Fruit fly (Drosophila melanogaster) whole organism, embryonic: ENCODE results near the gene mon2.

Experiments used
- Asciz ChIP-seq: fragments of 200-800 bp; sonication (Bioruptor generic); optimal IDR thresholded peaks from 2 replicates; lab custom pipeline; 2017; ENCODE audit warnings: missing biosample characterization, mild to moderate bottlenecking, missing genetic modification characterization, missing genetic modification reagents
- CG11093 ChIP-seq: fragments of 200-800 bp; sonication (Bioruptor generic); IDR thresholded peaks from 3 replicates; pipeline ENCODE4 v1.3.6; 2022; ENCODE audit warnings: missing biosample characterization, missing genetic modification characterization
- CG12071 ChIP-seq: fragments of 200-800 bp; sonication (Bioruptor generic); optimal IDR thresholded peaks from 3 replicates; lab custom pipeline; 2018; ENCODE audit warnings: missing biosample characterization, mild to moderate bottlenecking, missing genetic modification characterization
- CG12219 ChIP-seq: fragments of 200-800 bp; sonication (Bioruptor generic); optimal IDR thresholded peaks from 3 replicates; lab custom pipeline; 2018; ENCODE audit warnings: missing biosample characterization, mild to moderate bottlenecking, missing genetic modification characterization
- CG12769 ChIP-seq: fragments of 200-800 bp; sonication (Bioruptor generic); optimal IDR thresholded peaks from 2 replicates; lab custom pipeline; 2019; ENCODE audit warnings: missing biosample characterization, mild to moderate bottlenecking, missing genetic modification characterization, moderate library complexity
- CG14050 ChIP-seq: fragments of 200-800 bp; sonication (Bioruptor generic); IDR thresholded peaks from 3 replicates; pipeline ENCODE4 v1.3.6; 2022; ENCODE audit warnings: missing biosample characterization, missing genetic modification characterization
- CG1647 ChIP-seq: fragments of 200-800 bp; sonication (Bioruptor generic); optimal IDR thresholded peaks from 3 replicates; lab custom pipeline; 2016; ENCODE audit warnings: missing biosample characterization, missing genetic modification characterization
- CG17359 ChIP-seq: fragments of 200-800 bp; sonication (Bioruptor generic); optimal IDR thresholded peaks from 3 replicates; lab custom pipeline; 2018; ENCODE audit warnings: missing biosample characterization, mild to moderate bottlenecking, missing genetic modification characterization, moderate library complexity
- CG1792 ChIP-seq: fragments of 200-800 bp; sonication (Bioruptor generic); optimal IDR thresholded peaks from 2 replicates; lab custom pipeline; 2016; ENCODE audit warnings: missing biosample characterization, missing genetic modification characterization
- CG18476 ChIP-seq: fragments of 200-800 bp; sonication (Bioruptor generic); optimal IDR thresholded peaks from 2 replicates; lab custom pipeline; 2016; ENCODE audit warnings: missing biosample characterization, mild to moderate bottlenecking, missing genetic modification characterization
- CG18619 ChIP-seq: fragments of 200-800 bp; sonication (Bioruptor generic); optimal IDR thresholded peaks from 3 replicates; lab custom pipeline; 2017; ENCODE audit warnings: missing biosample characterization, mild to moderate bottlenecking, missing genetic modification characterization
- CG2889 ChIP-seq: fragments of 200-800 bp; sonication (Bioruptor generic); IDR thresholded peaks from 3 replicates; pipeline ENCODE4 v1.3.6; 2022; ENCODE audit warnings: missing biosample characterization, missing genetic modification characterization
- CG30403 ChIP-seq: fragments of 200-800 bp; sonication (Bioruptor generic); optimal IDR thresholded peaks from 3 replicates; lab custom pipeline; 2016; ENCODE audit warnings: missing biosample characterization, missing genetic modification characterization
- CG31224 ChIP-seq: fragments of 200-800 bp; sonication (Bioruptor generic); IDR thresholded peaks from 2 replicates; pipeline ENCODE4 v1.3.6; 2022; ENCODE audit warnings: missing biosample characterization, missing genetic modification characterization
- CG34224 ChIP-seq: fragments of 200-800 bp; sonication (Bioruptor generic); IDR thresholded peaks from 3 replicates; pipeline ENCODE4 v1.3.6; 2022; ENCODE audit warnings: missing biosample characterization, missing genetic modification characterization; ENCODE audit not compliant: partially characterized antibody
- CG3847 ChIP-seq: fragments of 200-800 bp; sonication (Bioruptor generic); IDR thresholded peaks from 2 replicates; pipeline ENCODE4 v1.3.6; 2022; ENCODE audit warnings: missing biosample characterization, missing genetic modification characterization
- CG4328 ChIP-seq: fragments of 200-800 bp; sonication (Bioruptor generic); optimal IDR thresholded peaks from 3 replicates; lab custom pipeline; 2017; ENCODE audit warnings: missing biosample characterization, missing genetic modification reagents, missing genetic modification characterization
- CG4820 ChIP-seq: fragments of 200-800 bp; sonication (Bioruptor generic); optimal IDR thresholded peaks from 3 replicates; lab custom pipeline; 2016; ENCODE audit warnings: missing biosample characterization, missing genetic modification characterization
- CG5180 ChIP-seq: fragments of 200-800 bp; sonication (Bioruptor generic); optimal IDR thresholded peaks from 3 replicates; lab custom pipeline; 2017; ENCODE audit warnings: missing biosample characterization, missing genetic modification characterization, mild to moderate bottlenecking, moderate library complexity, missing genetic modification reagents
- CG7357 ChIP-seq: fragments of 200-800 bp; sonication (Bioruptor generic); IDR thresholded peaks from 3 replicates; pipeline ENCODE4 v1.3.6; 2022; ENCODE audit warnings: missing biosample characterization, missing genetic modification characterization
- CG8290 ChIP-seq, 3 experiments: fragments of 200-800 bp; sonication (Bioruptor generic); optimal IDR thresholded peaks; 2 replicates each; lab custom pipeline; 2016 to 2019; ENCODE audit warnings: missing biosample characterization in 3 of 3, missing genetic modification characterization in 3 of 3, mild to moderate bottlenecking in 2 of 3, moderate library complexity in 1 of 3
- CG8388 ChIP-seq: fragments of 200-800 bp; sonication (Bioruptor generic); optimal IDR thresholded peaks from 2 replicates; lab custom pipeline; 2019; ENCODE audit warnings: missing biosample characterization, mild to moderate bottlenecking, missing genetic modification characterization, moderate library complexity
- CG8478 ChIP-seq: fragments of >200 bp; optimal IDR thresholded peaks from 2 replicates; lab custom pipeline; 2018
- CG8924 ChIP-seq: fragments of 200-800 bp; optimal IDR thresholded peaks from 3 replicates; lab custom pipeline; 2019; ENCODE audit warnings: missing biosample characterization, mild to moderate bottlenecking, missing genetic modification characterization, moderate library complexity
- Fer1 ChIP-seq: fragments of 200-800 bp; sonication (Bioruptor generic); optimal IDR thresholded peaks from 2 replicates; lab custom pipeline; 2017; ENCODE audit warnings: missing biosample characterization, mild to moderate bottlenecking, missing genetic modification characterization
- Fer2 ChIP-seq: fragments of 200-800 bp; sonication (Bioruptor generic); optimal IDR thresholded peaks from 2 replicates; lab custom pipeline; 2018; ENCODE audit warnings: missing biosample characterization, mild to moderate bottlenecking, missing genetic modification characterization, moderate library complexity
- Hr78 ChIP-seq, 2 experiments: fragments of 200-800 bp in 1 of 2; fragments of >200 bp in 1 of 2; sonication (Bioruptor generic) in 1 of 2; optimal IDR thresholded peaks; 2 replicates each; lab custom pipeline; 2017 to 2019; ENCODE audit warnings: missing biosample characterization in 2 of 2, missing genetic modification characterization in 2 of 2, mild to moderate bottlenecking in 1 of 2, moderate library complexity in 1 of 2
- Max ChIP-seq: fragments of 200-800 bp; sonication (Bioruptor generic); optimal IDR thresholded peaks from 2 replicates; lab custom pipeline; 2016; ENCODE audit warnings: missing biosample characterization, mild to moderate bottlenecking, missing genetic modification characterization
- Mrtf ChIP-seq: fragments of 200-800 bp; sonication (Bioruptor generic); IDR thresholded peaks from 3 replicates; pipeline ENCODE4 v1.3.6; 2022; ENCODE audit warnings: missing biosample characterization, missing genetic modification characterization
- NC2α ChIP-seq: fragments of 200-800 bp; sonication (Bioruptor generic); optimal IDR thresholded peaks from 2 replicates; lab custom pipeline; 2016; ENCODE audit warnings: missing biosample characterization, missing genetic modification characterization
- Side ChIP-seq: fragments of 200-800 bp; sonication (Bioruptor generic); optimal IDR thresholded peaks from 2 replicates; lab custom pipeline; 2016; ENCODE audit warnings: missing biosample characterization, missing genetic modification characterization
- Sox102F ChIP-seq: fragments of 200-800 bp; sonication (Bioruptor generic); optimal IDR thresholded peaks from 2 replicates; lab custom pipeline; 2018; ENCODE audit warnings: missing biosample characterization, mild to moderate bottlenecking, missing genetic modification characterization, moderate library complexity
- Xbp1 ChIP-seq: fragments of 200-800 bp; sonication (Bioruptor generic); optimal IDR thresholded peaks from 3 replicates; lab custom pipeline; 2016; ENCODE audit warnings: missing biosample characterization, mild to moderate bottlenecking, missing genetic modification characterization
- amos ChIP-seq: fragments of 200-800 bp; sonication (Bioruptor generic); IDR thresholded peaks from 2 replicates; pipeline ENCODE4 v1.3.6; 2022; ENCODE audit warnings: missing biosample characterization, missing genetic modification characterization; ENCODE audit not compliant: partially characterized antibody
- ara ChIP-seq: fragments of 200-800 bp; sonication (Bioruptor generic); IDR thresholded peaks from 2 replicates; pipeline ENCODE4 v1.3.6; 2022; ENCODE audit warnings: missing biosample characterization, missing genetic modification characterization
- cad ChIP-seq: fragments of >200 bp; optimal IDR thresholded peaks from 2 replicates; lab custom pipeline; 2017; ENCODE audit warnings: missing biosample characterization, missing genetic modification characterization
- eve ChIP-seq, 2 experiments: fragments of >200 bp; optimal IDR thresholded peaks; 2 replicates each; lab custom pipeline; 2017; ENCODE audit warnings: missing biosample characterization in 2 of 2, missing genetic modification characterization in 2 of 2
- fd64A ChIP-seq: fragments of 200-800 bp; sonication (Bioruptor generic); optimal IDR thresholded peaks from 3 replicates; lab custom pipeline; 2018; ENCODE audit warnings: missing biosample characterization, mild to moderate bottlenecking, missing genetic modification characterization
- fd96Cb ChIP-seq: fragments of 200-800 bp; sonication (Bioruptor generic); optimal IDR thresholded peaks from 2 replicates; lab custom pipeline; 2018; ENCODE audit warnings: missing biosample characterization, mild to moderate bottlenecking, missing genetic modification characterization, moderate library complexity
- hbn ChIP-seq: fragments of 200-800 bp; sonication (Bioruptor generic); IDR thresholded peaks from 2 replicates; pipeline ENCODE4 v1.3.6; 2022; ENCODE audit warnings: missing biosample characterization, missing genetic modification characterization; ENCODE audit not compliant: partially characterized antibody
- knrl ChIP-seq: fragments of 200-800 bp; sonication (Bioruptor generic); IDR thresholded peaks from 3 replicates; pipeline ENCODE4 v1.3.6; 2022; ENCODE audit warnings: missing biosample characterization, missing genetic modification characterization; ENCODE audit not compliant: partially characterized antibody
- onecut ChIP-seq: fragments of 200-800 bp; sonication (Bioruptor generic); IDR thresholded peaks from 2 replicates; pipeline ENCODE4 v1.3.6; 2022; ENCODE audit warnings: missing biosample characterization, missing genetic modification characterization
- phol ChIP-seq: fragments of 200-800 bp; sonication (Bioruptor generic); optimal IDR thresholded peaks from 3 replicates; lab custom pipeline; 2018; ENCODE audit warnings: missing biosample characterization, mild to moderate bottlenecking, missing genetic modification characterization, moderate library complexity
- schlank ChIP-seq: fragments of 200-800 bp; sonication (Bioruptor generic); optimal IDR thresholded peaks from 2 replicates; lab custom pipeline; 2018; ENCODE audit warnings: missing biosample characterization, mild to moderate bottlenecking, missing genetic modification characterization
- sens-2 ChIP-seq: fragments of 200-800 bp; sonication (Bioruptor generic); IDR thresholded peaks from 2 replicates; pipeline ENCODE4 v1.3.6; 2022; ENCODE audit warnings: missing biosample characterization, missing genetic modification characterization
- slou ChIP-seq: fragments of 200-800 bp; sonication (Bioruptor generic); optimal IDR thresholded peaks from 3 replicates; lab custom pipeline; 2016; ENCODE audit warnings: missing biosample characterization, missing genetic modification characterization
- tll ChIP-seq, 2 experiments: fragments of 200-800 bp in 1 of 2; fragments of >200 bp in 1 of 2; sonication (Bioruptor generic) in 1 of 2; optimal IDR thresholded peaks; 2 replicates each; lab custom pipeline; 2017 to 2019; ENCODE audit warnings: missing biosample characterization in 2 of 2, missing genetic modification characterization in 2 of 2, mild to moderate bottlenecking in 1 of 2, moderate library complexity in 1 of 2

mon2 gene

DNA sequence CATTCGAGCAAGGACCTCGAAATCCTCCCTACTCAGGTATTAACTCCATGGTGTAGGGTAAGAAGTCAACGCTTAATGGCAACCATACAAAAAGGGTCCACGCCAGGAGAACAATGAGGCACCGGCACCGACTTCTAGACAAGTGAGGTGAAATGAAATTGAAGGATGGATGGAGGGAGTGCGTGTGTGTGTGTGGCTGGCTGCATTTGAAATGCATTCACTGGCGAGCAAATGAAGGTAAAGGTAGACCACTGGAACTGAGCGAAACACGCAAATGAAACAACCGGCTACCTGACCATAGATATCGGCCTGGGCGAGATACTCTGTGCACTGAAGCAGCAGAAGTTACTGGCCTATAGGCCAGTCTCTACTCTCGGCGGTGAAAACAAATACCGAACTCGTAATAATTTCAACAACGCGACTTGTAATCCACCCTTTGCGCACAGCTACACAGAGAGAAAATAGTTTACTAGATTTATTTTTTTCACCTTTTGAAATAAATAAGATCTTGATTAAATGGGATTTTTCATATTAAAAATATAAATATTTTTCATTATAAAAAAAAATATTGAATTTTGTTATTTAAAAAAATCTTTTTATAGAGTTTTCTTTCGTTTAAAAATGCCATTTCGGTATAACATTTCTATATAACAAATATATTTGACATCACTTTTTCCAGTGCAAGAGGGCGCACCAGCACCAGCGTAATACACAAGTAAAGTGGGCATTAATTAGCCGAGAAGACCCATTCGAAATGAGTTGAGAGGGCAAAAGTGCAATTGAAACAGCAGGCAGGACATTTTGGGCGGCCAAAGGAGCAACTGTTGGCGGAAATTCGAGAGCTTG, 41.9 kb downstream of the mon2 start (continued):
- TF ChIP-seq CG12071 (no peak), CG5180 (GFP tag; lab: Kevin White, UChicago) (peak; percentile 3), CG18476 (GFP tag; lab: Kevin White, UChicago) (no peak), CG12769 (tag; lab: Kevin White, UChicago) (no peak), Xbp1 (GFP tag; lab: Kevin White, UChicago) (peak; percentile 78), NC2α (GFP tag; lab: Kevin White, UChicago) (no peak), CG31224 (no peak), CG2889 (GFP tag; lab: Robert Waterston, UW) (0 out of 3 replicates have a peak, but pooled peaks have one; percentile 44), CG8290 (GFP tag; optimal IDR thresholded peaks at IDR 0.05; lab: Kevin White, UChicago) (peak; percentile 47), CG8290 (tag; optimal IDR thresholded peaks at IDR 0.05; lab: Kevin White, UChicago) (peak in 1 of 2 experiments; percentile 1), Fer1 (GFP tag; lab: Kevin White, UChicago) (peak; percentile 51), slou (GFP tag; lab: Kevin White, UChicago) (peak; percentile 7), ara (GFP tag; lab: Robert Waterston, UW) (peak; percentile 32; the same call in 1 of the 2 replicates), CG4820 (GFP tag; lab: Kevin White, UChicago) (peak; percentile 39), CG8478 (lab: Kevin White, UChicago) (no peak), CG4328 (GFP tag; lab: Kevin White, UChicago) (peak; percentile 48), hbn (no peak), fd64A (GFP tag; lab: Kevin White, UChicago) (no peak), CG7357 (GFP tag; lab: Robert Waterston, UW) (peak; percentile 31; the same call in 1 of the 3 replicates), schlank (tag; lab: Kevin White, UChicago) (peak; percentile 38), Hr78 (GFP tag; optimal IDR thresholded peaks at IDR 0.05; lab: Kevin White, UChicago) (peak in 1 of 2 experiments; percentile 64), CG1647 (GFP tag; lab: Kevin White, UChicago) (no peak), CG14050 (GFP tag; lab: Robert Waterston, UW) (peak; percentile 74), Asciz (GFP tag; lab: Kevin White, UChicago) (peak; percentile 60), CG3847 (GFP tag; lab: Robert Waterston, UW) (peak; percentile 80), Max (peak; percentile 54), CG18619 (GFP tag; lab: Kevin White, UChicago) (peak; percentile 82), CG30403 (GFP tag; lab: Kevin White, UChicago) (peak; percentile 89), CG8388 (GFP tag; lab: Kevin White, UChicago) (peak; percentile 84), onecut (GFP tag; lab: Robert Waterston, UW) (peak; percentile 83; the same call in 1 of the 2 replicates), fd96Cb (tag; lab: Kevin White, UChicago) (peak; percentile 83), Side (GFP tag; lab: Kevin White, UChicago) (no peak), eve (GFP tag; optimal IDR thresholded peaks at IDR 0.05; lab: Kevin White, UChicago) (no peak), CG1792 (GFP tag; lab: Kevin White, UChicago) (no peak), Sox102F (GFP tag; lab: Kevin White, UChicago) (peak; percentile 89), CG8924 (tag; lab: Kevin White, UChicago) (peak; percentile 93), tll (GFP tag; optimal IDR thresholded peaks at IDR 0.05; lab: Kevin White, UChicago) (peak in 1 of 2 experiments; percentile 96), phol (tag; lab: Kevin White, UChicago) (peak; percentile 77), sens-2 (GFP tag; lab: Robert Waterston, UW) (no peak; the same call in 1 of the 2 replicates), CG11093 (GFP tag; lab: Robert Waterston, UW) (0 out of 3 replicates have a peak, but pooled peaks have one; percentile 19), CG12219 (GFP tag; lab: Kevin White, UChicago) (peak; percentile 69), CG34224 (GFP tag; lab: Robert Waterston, UW) (no peak), Fer2 (tag; lab: Kevin White, UChicago) (no peak), cad (GFP tag; lab: Kevin White, UChicago) (no peak), amos (GFP tag; lab: Robert Waterston, UW) (no peak), Mrtf (peak; percentile 76; the same call in 1 of the 3 replicates), knrl (no peak), CG17359 (peak; percentile 64)
